In the genomic region with DNA sequence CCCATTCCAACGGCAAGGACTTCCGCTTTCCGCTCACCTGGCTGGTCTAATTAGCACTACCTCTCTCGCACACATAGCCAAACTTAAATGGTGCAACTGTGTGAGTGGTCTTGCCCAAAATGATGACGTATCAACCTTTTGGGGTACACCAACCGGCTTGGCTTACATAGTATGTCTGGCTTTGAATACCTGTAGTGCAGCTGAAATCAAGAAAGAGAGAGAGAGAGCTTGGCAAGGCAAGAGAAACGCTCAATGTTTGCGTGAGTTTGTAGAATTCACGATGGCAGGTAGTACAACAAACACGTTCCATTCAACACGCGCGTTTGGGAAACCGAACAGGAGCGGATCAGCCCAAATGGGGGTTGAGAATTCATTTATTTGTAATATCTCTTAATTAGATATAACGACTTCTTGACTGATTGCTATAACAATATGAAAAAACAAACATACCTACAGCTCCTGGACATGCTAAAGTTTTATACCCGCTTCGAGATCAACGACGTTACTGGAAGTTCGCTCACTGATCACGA, we compare ENCODE assay signal across 1 fruit fly cellular context.
TF ChIP-seq lines count a peak whose summit lies in the region.

No protein-coding gene starts in this region.

TF ChIP-seq in whole organism, embryonic, 481 proteins besides CTCF, POLR2A, EP300 and RAD21 (continued from another document):
- TF ChIP-seq Dad (GFP tag; optimal IDR thresholded peaks at IDR 0.05; lab: Kevin White, UChicago) (peak; percentile 17), sr (GFP tag; IDR thresholded peaks at IDR 0.05; lab: Robert Waterston, UW) (no peak), CG12299 (tag; optimal IDR thresholded peaks at IDR 0.05; lab: Kevin White, UChicago) (no peak), crp (GFP tag; optimal IDR thresholded peaks at IDR 0.05; lab: Kevin White, UChicago) (no peak), CG18476 (GFP tag; optimal IDR thresholded peaks at IDR 0.05; lab: Kevin White, UChicago) (no peak), bigmax (GFP tag; optimal IDR thresholded peaks at IDR 0.05; lab: Kevin White, UChicago) (no peak), Dll (GFP tag; IDR thresholded peaks at IDR 0.05; lab: Robert Waterston, UW; ENCODE audit: partially characterized antibody) (peak; percentile 50; the same call in 2 of the 4 replicates), Nf-YC (tag; optimal IDR thresholded peaks at IDR 0.05; lab: Kevin White, UChicago) (no peak), CG8290 (GFP tag; optimal IDR thresholded peaks at IDR 0.05; lab: Kevin White, UChicago) (no peak), CG8290 (tag; optimal IDR thresholded peaks at IDR 0.05; lab: Kevin White, UChicago) (no peak), Xrp1 (GFP tag; IDR thresholded peaks at IDR 0.05; lab: Robert Waterston, UW) (peak; percentile 31; the same call in 1 of the 2 replicates), C15 (GFP tag; IDR thresholded peaks at IDR 0.05; lab: Robert Waterston, UW) (no peak), CG11085 (GFP tag; IDR thresholded peaks at IDR 0.05; lab: Robert Waterston, UW) (no peak), CG17612 (GFP tag; IDR thresholded peaks at IDR 0.05; lab: Robert Waterston, UW) (no peak), esg (GFP tag; conservative IDR thresholded peaks at IDR 0.05; lab: Robert Waterston, UW) (no peak), zen (tag; optimal IDR thresholded peaks at IDR 0.05; lab: Kevin White, UChicago) (no peak), CG10543 (GFP tag; optimal IDR thresholded peaks at IDR 0.05; lab: Kevin White, UChicago) (no peak), jigr1 (GFP tag; IDR thresholded peaks at IDR 0.05; lab: Robert Waterston, UW) (no peak), insv (GFP tag; optimal IDR thresholded peaks at IDR 0.05; lab: Kevin White, UChicago) (peak in 1 of 2 experiments; percentile 53), exex (tag; optimal IDR thresholded peaks at IDR 0.05; lab: Kevin White, UChicago) (no peak), ranshi (GFP tag; IDR thresholded peaks at IDR 0.05; lab: Robert Waterston, UW) (no peak), ewg (GFP tag; optimal IDR thresholded peaks at IDR 0.05; lab: Kevin White, UChicago) (no peak), sisA (GFP tag; IDR thresholded peaks at IDR 0.05; lab: Robert Waterston, UW) (0 out of 2 replicates have a peak, but pooled peaks have one; percentile 27), fd102C (GFP tag; optimal IDR thresholded peaks at IDR 0.05; lab: Kevin White, UChicago) (no peak), CG12219 (GFP tag; optimal IDR thresholded peaks at IDR 0.05; lab: Kevin White, UChicago) (no peak), bcd (GFP tag; optimal IDR thresholded peaks at IDR 0.05; lab: Kevin White, UChicago) (no peak), Camta (GFP tag; optimal IDR thresholded peaks at IDR 0.05; lab: Kevin White, UChicago) (peak; percentile 11), h (optimal IDR thresholded peaks at IDR 0.05; lab: Kevin White, UChicago) (no peak), Scr (GFP tag; IDR thresholded peaks at IDR 0.05; lab: Robert Waterston, UW; ENCODE audit: partially characterized antibody) (peak; percentile 49), pan (optimal IDR thresholded peaks at IDR 0.05; lab: Kevin White, UChicago) (no peak), pan (GFP tag; optimal IDR thresholded peaks at IDR 0.05 in 1 of 2, IDR thresholded peaks at IDR 0.05 in 1 of 2) (peak in 1 of 2 experiments; percentile 22), odd (GFP tag; optimal IDR thresholded peaks at IDR 0.05; lab: Kevin White, UChicago) (no peak), gro (GFP tag; optimal IDR thresholded peaks at IDR 0.05; lab: Kevin White, UChicago) (no peak), Dip2 (GFP tag; IDR thresholded peaks at IDR 0.05; lab: Robert Waterston, UW) (no peak), Antp (GFP tag; optimal IDR thresholded peaks at IDR 0.05; lab: Kevin White, UChicago) (peak; percentile 0), CG14441 (GFP tag; IDR thresholded peaks at IDR 0.05; lab: Robert Waterston, UW) (no peak), dmrt11E (tag; optimal IDR thresholded peaks at IDR 0.05; lab: Kevin White, UChicago) (peak; percentile 26), fru (optimal IDR thresholded peaks at IDR 0.05; lab: Kevin White, UChicago) (no peak), CG4617 (GFP tag; optimal IDR thresholded peaks at IDR 0.05; lab: Kevin White, UChicago; ENCODE audit: borderline replicate concordance) (no peak), Ada2b (GFP tag; IDR thresholded peaks at IDR 0.05; lab: Robert Waterston, UW) (no peak), CG11093 (GFP tag; IDR thresholded peaks at IDR 0.05; lab: Robert Waterston, UW) (no peak), CG3995 (GFP tag; optimal IDR thresholded peaks at IDR 0.05; lab: Kevin White, UChicago) (peak; percentile 30), CG33213 (GFP tag; optimal IDR thresholded peaks at IDR 0.05; lab: Kevin White, UChicago) (no peak), CG1603 (tag; optimal IDR thresholded peaks at IDR 0.05; lab: Kevin White, UChicago) (no peak), CG7963 (GFP tag; IDR thresholded peaks at IDR 0.05; lab: Robert Waterston, UW; ENCODE audit: partially characterized antibody) (peak; percentile 38; the same call in 1 of the 3 replicates), CG8924 (tag; optimal IDR thresholded peaks at IDR 0.05; lab: Kevin White, UChicago) (no peak), CG34224 (GFP tag; IDR thresholded peaks at IDR 0.05; lab: Robert Waterston, UW; ENCODE audit: partially characterized antibody) (peak; percentile 20; the same call in 1 of the 3 replicates), Ets65A (GFP tag; lab: Kevin White, UChicago) (no peak), Tbp (GFP tag; optimal IDR thresholded peaks at IDR 0.05; lab: Kevin White, UChicago) (no peak), Hmr (GFP tag; optimal IDR thresholded peaks at IDR 0.05; lab: Kevin White, UChicago) (no peak), CoRest (tag; optimal IDR thresholded peaks at IDR 0.05; lab: Kevin White, UChicago) (peak; percentile 9), CG14860 (GFP tag; IDR thresholded peaks at IDR 0.05; lab: Robert Waterston, UW; ENCODE audit: partially characterized antibody) (no peak), CG18764 (GFP tag; optimal IDR thresholded peaks at IDR 0.05; lab: Kevin White, UChicago) (no peak), btn (GFP tag; optimal IDR thresholded peaks at IDR 0.05; lab: Kevin White, UChicago) (no peak), prd (optimal IDR thresholded peaks at IDR 0.05; lab: Kevin White, UChicago) (no peak), prd (GFP tag; IDR thresholded peaks at IDR 0.05; lab: Robert Waterston, UW) (peak; percentile 33; the same call in 1 of the 3 replicates), inv (GFP tag; IDR thresholded peaks at IDR 0.05; lab: Robert Waterston, UW; ENCODE audit: partially characterized antibody) (peak; percentile 10; the same call in 1 of the 2 replicates), wor (GFP tag; IDR thresholded peaks at IDR 0.05; lab: Robert Waterston, UW) (no peak), Gsc (GFP tag; IDR thresholded peaks at IDR 0.05; lab: Robert Waterston, UW) (no peak), CG30403 (GFP tag; optimal IDR thresholded peaks at IDR 0.05; lab: Kevin White, UChicago) (peak; percentile 35), CG3838 (GFP tag; optimal IDR thresholded peaks at IDR 0.05; lab: Kevin White, UChicago) (no peak), fd64A (GFP tag; optimal IDR thresholded peaks at IDR 0.05; lab: Kevin White, UChicago) (no peak), CG10979 (tag; optimal IDR thresholded peaks at IDR 0.05; lab: Kevin White, UChicago) (peak; percentile 36), CHES-1-like (GFP tag; optimal IDR thresholded peaks at IDR 0.05; lab: Kevin White, UChicago) (no peak), CG2875 (GFP tag; optimal IDR thresholded peaks at IDR 0.05; lab: Kevin White, UChicago) (no peak), gem (tag; optimal IDR thresholded peaks at IDR 0.05; lab: Kevin White, UChicago) (no peak), CG12155 (GFP tag; optimal IDR thresholded peaks at IDR 0.05; lab: Kevin White, UChicago) (no peak), tna (GFP tag; IDR thresholded peaks at IDR 0.05; lab: Robert Waterston, UW; ENCODE audit: partially characterized antibody) (no peak), org-1 (GFP tag; optimal IDR thresholded peaks at IDR 0.05; lab: Kevin White, UChicago) (no peak), Atf6 (GFP tag; IDR thresholded peaks at IDR 0.05; lab: Robert Waterston, UW) (no peak), CG13894 (tag; optimal IDR thresholded peaks at IDR 0.05; lab: Kevin White, UChicago) (no peak), oc (tag; optimal IDR thresholded peaks at IDR 0.05; lab: Kevin White, UChicago) (no peak), CG6689 (GFP tag; IDR thresholded peaks at IDR 0.05; lab: Robert Waterston, UW) (no peak), mirr (GFP tag; optimal IDR thresholded peaks at IDR 0.05; lab: Kevin White, UChicago) (no peak), Poxn (GFP tag; IDR thresholded peaks at IDR 0.05; lab: Robert Waterston, UW) (no peak), Trl (optimal IDR thresholded peaks at IDR 0.05; lab: Kevin White, UChicago) (peak; percentile 63 to 64), Trl (GFP tag; optimal IDR thresholded peaks at IDR 0.05; lab: Kevin White, UChicago) (no peak), CG6175 (GFP tag; IDR thresholded peaks at IDR 0.05; lab: Robert Waterston, UW) (no peak), CG13287 (GFP tag; IDR thresholded peaks at IDR 0.05; lab: Robert Waterston, UW; ENCODE audit: partially characterized antibody) (peak; percentile 63), BtbVII (GFP tag; optimal IDR thresholded peaks at IDR 0.05; lab: Kevin White, UChicago) (no peak), Rfx (GFP tag; IDR thresholded peaks at IDR 0.05; lab: Robert Waterston, UW) (peak; percentile 56), CG5245 (GFP tag; optimal IDR thresholded peaks at IDR 0.05; lab: Kevin White, UChicago) (no peak), CG33557 (GFP tag; optimal IDR thresholded peaks at IDR 0.05; lab: Kevin White, UChicago) (no peak), Hr78 (GFP tag; optimal IDR thresholded peaks at IDR 0.05; lab: Kevin White, UChicago) (no peak), chn (GFP tag; optimal IDR thresholded peaks at IDR 0.05; lab: Kevin White, UChicago) (no peak), CG10267 (tag; optimal IDR thresholded peaks at IDR 0.05; lab: Kevin White, UChicago) (no peak), CG13775 (GFP tag; optimal IDR thresholded peaks at IDR 0.05; lab: Kevin White, UChicago) (no peak), CG13624 (GFP tag; optimal IDR thresholded peaks at IDR 0.05; lab: Kevin White, UChicago) (no peak), vnd (GFP tag; IDR thresholded peaks at IDR 0.05; lab: Robert Waterston, UW; ENCODE audit: partially characterized antibody) (no peak), zen2 (GFP tag; IDR thresholded peaks at IDR 0.05; lab: Robert Waterston, UW; ENCODE audit: partially characterized antibody) (no peak), en (GFP tag; optimal IDR thresholded peaks at IDR 0.05; lab: Kevin White, UChicago) (no peak), danr (GFP tag; IDR thresholded peaks at IDR 0.05; lab: Robert Waterston, UW) (no peak), CG10274 (GFP tag; optimal IDR thresholded peaks at IDR 0.05; lab: Kevin White, UChicago) (no peak), Sox102F (GFP tag; optimal IDR thresholded peaks at IDR 0.05; lab: Kevin White, UChicago) (no peak), sug (tag; optimal IDR thresholded peaks at IDR 0.05; lab: Kevin White, UChicago) (no peak), zfh1 (GFP tag; IDR thresholded peaks at IDR 0.05; lab: Robert Waterston, UW) (no peak)
